Worm (Caenorhabditis elegans) whole organism, L1 larva: ENCODE data around the gene srz-97.

ENCODE experiments used
- C04F5.9 ChIP-seq: sonication (generic microtip); optimal IDR thresholded peaks from 2 replicates; lab custom pipeline; 2016; ENCODE audit warnings: missing genetic modification characterization, missing compliant biosample characterization
- C34B4.2 ChIP-seq: sonication (generic microtip); optimal IDR thresholded peaks from 2 replicates; lab custom pipeline; 2017; ENCODE audit warnings: mild to moderate bottlenecking, missing genetic modification characterization, missing compliant biosample characterization
- alr-1 ChIP-seq: fragments of 200-800 bp; sonication (Bioruptor generic); optimal IDR thresholded peaks from 2 replicates; lab custom pipeline; 2018; ENCODE audit warnings: borderline replicate concordance, mild to moderate bottlenecking, missing genetic modification characterization, missing compliant biosample characterization
- ceh-63 ChIP-seq: fragments of 200-800 bp; sonication (Bioruptor generic); optimal IDR thresholded peaks from 2 replicates; lab custom pipeline; 2018; ENCODE audit warnings: mild to moderate bottlenecking, missing genetic modification characterization, missing compliant biosample characterization
- ceh-8 ChIP-seq: fragments of 200-800 bp; sonication (Bioruptor generic); optimal IDR thresholded peaks from 2 replicates; lab custom pipeline; 2018; ENCODE audit warnings: mild to moderate bottlenecking, missing genetic modification characterization, moderate library complexity, missing compliant biosample characterization
- ceh-90 ChIP-seq: sonication (generic microtip); optimal IDR thresholded peaks from 2 replicates; lab custom pipeline; 2016; ENCODE audit warnings: missing genetic modification characterization, missing compliant biosample characterization
- dpl-1 ChIP-seq, 3 experiments: fragments of 150-350 bp in 2 of 3; sonication (generic microtip) in 1 of 3; optimal IDR thresholded peaks; 2 replicates each; lab custom pipeline; 2014 to 2017; ENCODE audit warnings: missing biosample characterization in 3 of 3, missing genetic modification characterization in 3 of 3, missing genetic modification reagents in 3 of 3
- efl-1 ChIP-seq, 4 experiments: fragments of 150-350 bp; optimal IDR thresholded peaks in 3 of 4; peaks in 1 of 4; 1 replicate in 1 of 4; 2 replicates in 3 of 4; lab custom pipeline; 2014; ENCODE audit warnings: missing biosample characterization in 2 of 4, missing genetic modification characterization in 2 of 4, missing genetic modification reagents in 2 of 4
- efl-3 ChIP-seq: fragments of 200-800 bp; sonication (Bioruptor generic); optimal IDR thresholded peaks from 2 replicates; lab custom pipeline; 2018; ENCODE audit warnings: mild to moderate bottlenecking, missing genetic modification characterization, missing compliant biosample characterization
- egl-13 ChIP-seq: sonication (generic microtip); optimal IDR thresholded peaks from 2 replicates; lab custom pipeline; 2016; ENCODE audit warnings: missing genotype, missing genetic modification reagents, missing genetic modification characterization, missing compliant biosample characterization
- elt-2 ChIP-seq: sonication (generic microtip); optimal IDR thresholded peaks from 2 replicates; lab custom pipeline; 2016; ENCODE audit warnings: missing genetic modification characterization, mild to moderate bottlenecking, inconsistent platforms, missing compliant biosample characterization, missing genetic modification reagents
- elt-3 ChIP-seq, 6 experiments: fragments of 150-350 bp in 1 of 6; sonication (generic microtip); optimal IDR thresholded peaks; 2 replicates each; lab custom pipeline; 2017 to 2018; ENCODE audit warnings: missing biosample characterization in 6 of 6, missing genetic modification characterization in 6 of 6, inconsistent platforms in 1 of 6
- ets-5 ChIP-seq: fragments of 200-800 bp; sonication (Bioruptor generic); IDR thresholded peaks from 2 replicates; pipeline ENCODE4 v1.3.6; 2022; ENCODE audit warnings: missing genetic modification characterization, missing compliant biosample characterization
- fkh-10 ChIP-seq: sonication (generic microtip); optimal IDR thresholded peaks from 2 replicates; lab custom pipeline; 2017; ENCODE audit warnings: missing biosample characterization, missing genetic modification reagents, missing genetic modification characterization
- fkh-8 ChIP-seq: sonication (generic microtip); optimal IDR thresholded peaks from 2 replicates; lab custom pipeline; 2016; ENCODE audit warnings: mild to moderate bottlenecking, missing genetic modification characterization, missing compliant biosample characterization
- fos-1 ChIP-seq: fragments of 150-350 bp; optimal IDR thresholded peaks from 2 replicates; lab custom pipeline; 2014; ENCODE audit warnings: missing biosample characterization, missing genetic modification characterization
- hlh-17 ChIP-seq: fragments of 200-800 bp; sonication (Bioruptor generic); optimal IDR thresholded peaks from 2 replicates; lab custom pipeline; 2018; ENCODE audit warnings: missing genetic modification characterization, mild to moderate bottlenecking, missing compliant biosample characterization, moderate library complexity, borderline replicate concordance
- irx-1 ChIP-seq: sonication (generic microtip); optimal IDR thresholded peaks from 2 replicates; lab custom pipeline; 2016; ENCODE audit warnings: missing genetic modification characterization, missing compliant biosample characterization
- isw-1 ChIP-seq: fragments of 200-800 bp; sonication (Bioruptor generic); IDR thresholded peaks from 2 replicates; pipeline ENCODE4 v1.3.6; 2022; ENCODE audit warnings: missing genetic modification characterization, missing compliant biosample characterization
- lin-13 ChIP-seq: fragments of 150-350 bp; optimal IDR thresholded peaks from 2 replicates; lab custom pipeline; 2014; ENCODE audit warnings: missing biosample characterization, missing genetic modification reagents, missing genetic modification characterization
- lin-15B ChIP-seq: fragments of 150-350 bp; sonication (generic microtip); optimal IDR thresholded peaks from 3 replicates; lab custom pipeline; 2014; ENCODE audit warnings: missing biosample characterization, missing genetic modification characterization
- lin-39 ChIP-seq: fragments of 150-350 bp; optimal IDR thresholded peaks from 2 replicates; lab custom pipeline; 2014; ENCODE audit warnings: missing biosample characterization, missing genetic modification reagents, missing genetic modification characterization
- lir-3 ChIP-seq: sonication (generic microtip); optimal IDR thresholded peaks from 2 replicates; lab custom pipeline; 2016; ENCODE audit warnings: mild to moderate bottlenecking, missing genetic modification characterization, moderate library complexity, missing compliant biosample characterization; ENCODE audit not compliant: poor library complexity
- lsy-2 ChIP-seq, 2 experiments: fragments of 150-350 bp; optimal IDR thresholded peaks; 2 replicates each; lab custom pipeline; 2014; ENCODE audit warnings: missing biosample characterization in 2 of 2, missing genetic modification characterization in 2 of 2
- mdl-1 ChIP-seq, 2 experiments: fragments of 150-350 bp; optimal IDR thresholded peaks; 2 replicates each; lab custom pipeline; 2014 to 2017; ENCODE audit warnings: missing biosample characterization in 2 of 2, missing genetic modification characterization in 2 of 2, inconsistent platforms in 1 of 2
- mef-2 ChIP-seq: fragments of 150-350 bp; optimal IDR thresholded peaks from 2 replicates; lab custom pipeline; 2014; ENCODE audit warnings: missing biosample characterization, missing genetic modification characterization
- nhr-47 ChIP-seq: sonication (generic microtip); optimal IDR thresholded peaks from 2 replicates; lab custom pipeline; 2016; ENCODE audit warnings: mild to moderate bottlenecking, missing genetic modification characterization, moderate library complexity, missing compliant biosample characterization
- nhr-85 ChIP-seq: sonication (generic microtip); peaks from one replicate; lab custom pipeline; 2016; ENCODE audit warnings: missing genetic modification characterization, inconsistent platforms, missing compliant biosample characterization
- pax-3 ChIP-seq: fragments of 200-800 bp; sonication (Bioruptor generic); optimal IDR thresholded peaks from 2 replicates; lab custom pipeline; 2018; ENCODE audit warnings: mild to moderate bottlenecking, missing genetic modification characterization, moderate library complexity, missing compliant biosample characterization
- rnt-1 ChIP-seq: sonication (generic microtip); optimal IDR thresholded peaks from 2 replicates; lab custom pipeline; 2016; ENCODE audit warnings: mild to moderate bottlenecking, missing genetic modification characterization, moderate library complexity, missing compliant biosample characterization
- snpc-4 ChIP-seq: fragments of 150-350 bp; optimal IDR thresholded peaks from 2 replicates; lab custom pipeline; 2014; ENCODE audit warnings: missing biosample characterization, missing genetic modification characterization
- sup-37 ChIP-seq: fragments of 200-800 bp; sonication (Bioruptor generic); optimal IDR thresholded peaks from 2 replicates; lab custom pipeline; 2018; ENCODE audit warnings: mild to moderate bottlenecking, missing genetic modification characterization, missing compliant biosample characterization
- swsn-7 ChIP-seq: sonication (generic microtip); optimal IDR thresholded peaks from 2 replicates; lab custom pipeline; 2016; ENCODE audit warnings: missing genetic modification characterization, missing compliant biosample characterization
- tbx-2 ChIP-seq: sonication (generic microtip); optimal IDR thresholded peaks from 2 replicates; lab custom pipeline; 2016; ENCODE audit warnings: missing genetic modification characterization, missing compliant biosample characterization
- unc-130 ChIP-seq: fragments of 150-350 bp; optimal IDR thresholded peaks from 2 replicates; lab custom pipeline; 2017; ENCODE audit warnings: missing biosample characterization, missing genetic modification characterization, inconsistent platforms
- unc-86 ChIP-seq: sonication (generic microtip); optimal IDR thresholded peaks from 2 replicates; lab custom pipeline; 2016; ENCODE audit warnings: missing genetic modification characterization, missing compliant biosample characterization
- unc-98 ChIP-seq: fragments of 200-800 bp; sonication (Bioruptor generic); IDR thresholded peaks from 2 replicates; pipeline ENCODE4 v1.3.6; 2022; ENCODE audit warnings: missing genetic modification characterization, missing compliant biosample characterization
- vab-15 ChIP-seq: sonication (generic microtip); optimal IDR thresholded peaks from 2 replicates; lab custom pipeline; 2017; ENCODE audit warnings: missing genotype, mild to moderate bottlenecking, missing genetic modification characterization, missing compliant biosample characterization
- xbp-1 ChIP-seq: sonication (generic microtip); optimal IDR thresholded peaks from 2 replicates; lab custom pipeline; 2016; ENCODE audit warnings: missing genetic modification characterization, missing compliant biosample characterization
- ztf-11 ChIP-seq, 2 experiments: sonication (generic microtip); optimal IDR thresholded peaks; 2 replicates each; lab custom pipeline; 2016 to 2017; ENCODE audit warnings: missing genetic modification characterization in 2 of 2, missing biosample characterization in 1 of 2, missing compliant biosample characterization in 1 of 2
- ztf-4 ChIP-seq: fragments of 150-350 bp; optimal IDR thresholded peaks from 2 replicates; lab custom pipeline; 2014; ENCODE audit warnings: missing biosample characterization, missing genetic modification characterization

The srz-97 gene

ce11 chrV:14422317-14422716 lies 45.7 kb downstream of the srz-97 start, which contains the start of gene pas-1:
pas-1 (minus strand) TSS chrV:14422618.
- TF ChIP-seq efl-1 (optimal IDR thresholded peaks at IDR 0.05; lab: Kevin White, UChicago) (no peak), efl-1 (GFP tag; optimal IDR thresholded peaks at IDR 0.05 in 1 of 2; lab: Kevin White, UChicago) (peak in 1 of 2 experiments; percentile 10), pax-3 (tag; lab: Kevin White, UChicago) (no peak)

ce11 chrV:14421325-14421724 lies 46.7 kb downstream of the srz-97 start, which contains the start of gene dhs-22:
dhs-22 (minus strand) TSS chrV:14421440.
- no peak for TF ChIP-seq mdl-1 (tag; optimal IDR thresholded peaks at IDR 0.05; lab: Kevin White, UChicago)
- no peak for TF ChIP-seq mef-2 (tag; lab: Kevin White, UChicago)
- TF ChIP-seq elt-3 (tag; optimal IDR thresholded peaks at IDR 0.05; lab: Kevin White, UChicago): no peak
- no peak for TF ChIP-seq elt-2
- no peak for TF ChIP-seq vab-15 (tag; lab: Kevin White, UChicago)

DNA sequence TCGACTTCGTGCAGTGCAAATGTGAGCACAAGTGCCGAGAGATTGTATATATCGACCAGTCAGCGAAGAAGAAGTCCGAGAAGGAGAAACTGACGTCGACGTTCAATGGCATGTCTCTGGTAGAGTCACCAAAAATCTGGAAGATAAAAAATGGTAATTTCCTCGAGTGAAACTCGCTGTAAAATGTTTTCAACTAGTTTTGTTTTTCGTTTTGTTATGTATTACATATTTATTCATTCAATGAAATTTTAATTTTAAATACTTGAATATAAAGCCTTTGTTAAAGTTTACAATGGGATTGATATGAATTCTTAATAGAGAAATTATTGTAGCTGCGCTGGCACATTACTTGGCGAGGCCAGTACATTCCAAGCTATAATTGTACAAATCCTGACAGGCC lies 48.2 kb downstream of the srz-97 start:
- TF ChIP-seq unc-130: no peak
- TF ChIP-seq efl-1 (optimal IDR thresholded peaks at IDR 0.05; lab: Kevin White, UChicago): no peak
- TF ChIP-seq efl-1 (GFP tag; optimal IDR thresholded peaks at IDR 0.05 in 1 of 2; lab: Kevin White, UChicago): peak in 1 of 2 experiments; percentile 34

ce11 chrV:14417735-14418134 lies 50.3 kb downstream of the srz-97 start, which contains the start of the genes nxf-2 and set-31:
nxf-2 (minus strand) TSS chrV:14417835.
set-31 (plus strand) TSS chrV:14417903.
- TF ChIP-seq ztf-4 (tag; lab: Kevin White, UChicago) (no peak), lsy-2 (tag; optimal IDR thresholded peaks at IDR 0.05; lab: Kevin White, UChicago) (peak in 1 of 2 experiments; percentile 12), sup-37 (GFP tag; lab: Kevin White, UChicago) (no peak), snpc-4 (tag; lab: Kevin White, UChicago) (no peak), C34B4.2 (tag; lab: Kevin White, UChicago) (no peak), fkh-10 (GFP tag; lab: Kevin White, UChicago) (no peak), lir-3 (no peak), swsn-7 (tag; lab: Kevin White, UChicago) (no peak)
- TF ChIP-seq, all 84 proteins: peak for 1

DNA sequence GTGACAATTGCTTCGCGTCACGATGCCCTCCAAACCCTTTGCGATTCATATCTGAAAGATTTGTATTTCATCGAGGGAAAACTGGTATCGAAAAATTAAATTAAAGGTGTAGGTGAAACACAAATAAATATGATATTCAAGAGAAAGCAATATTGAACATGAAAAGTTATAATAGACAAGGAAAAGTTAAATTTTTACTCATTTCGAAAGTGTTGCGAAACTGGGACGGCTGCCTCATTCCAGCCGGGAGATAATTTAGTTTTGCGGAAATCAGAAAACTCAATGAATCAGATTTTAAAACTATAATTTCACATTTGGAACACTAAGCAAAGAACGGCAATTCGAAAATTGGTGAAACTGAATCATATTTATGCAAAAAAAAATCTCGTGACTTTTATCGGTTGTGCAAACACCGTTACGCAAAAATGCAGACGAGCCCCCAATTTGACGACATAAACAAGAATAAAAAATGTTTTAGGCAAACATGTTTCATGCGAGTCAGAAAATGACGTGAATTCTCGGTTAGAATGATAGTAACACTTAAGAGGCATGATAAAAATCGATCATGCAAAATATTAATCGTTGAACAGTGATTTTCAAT lies 53.0 kb downstream of the srz-97 start, which contains the start of the genes nxf-1 and C15H11.11:
nxf-1 (minus strand) TSS at position 51 of the 601 bp plus-strand sequence.
C15H11.11 (plus strand) TSS at position 536 of the 601 bp plus-strand sequence.
- TF ChIP-seq alr-1 (tag; lab: Kevin White, UChicago) (no peak), efl-3 (GFP tag; lab: Kevin White, UChicago) (no peak), hlh-17 (no peak), nhr-47 (tag; lab: Kevin White, UChicago) (peak; percentile 85), fkh-8 (tag; lab: Kevin White, UChicago) (peak; percentile 24), ztf-11 (tag; optimal IDR thresholded peaks at IDR 0.05; lab: Kevin White, UChicago) (no peak), tbx-2 (tag; lab: Kevin White, UChicago) (peak; percentile 74), lin-15B (tag; lab: Kevin White, UChicago) (peak; percentile 21), C04F5.9 (tag; lab: Kevin White, UChicago) (no peak), ceh-63 (GFP tag; lab: Kevin White, UChicago) (no peak), fos-1 (peak; percentile 11), ets-5 (no peak), ceh-8 (peak; percentile 0), unc-86 (tag; lab: Kevin White, UChicago) (peak; percentile 72), ceh-90 (tag; lab: Kevin White, UChicago) (no peak), elt-2 (peak; percentile 87), xbp-1 (peak; percentile 76), lin-13 (GFP tag; lab: Kevin White, UChicago) (peak; percentile 64), lin-39 (tag; lab: Kevin White, UChicago) (peak; percentile 57), isw-1 (GFP tag; lab: Robert Waterston, UW) (peak; percentile 37; the same call in 1 of the 2 replicates), egl-13 (tag; lab: Kevin White, UChicago) (peak; percentile 4), swsn-7 (tag; lab: Kevin White, UChicago) (peak; percentile 80), nhr-85 (tag; lab: Kevin White, UChicago) (peak; percentile 79), rnt-1 (tag; lab: Kevin White, UChicago) (peak; percentile 68), irx-1 (tag; lab: Kevin White, UChicago) (peak; percentile 49), dpl-1 (GFP tag; optimal IDR thresholded peaks at IDR 0.05; lab: Kevin White, UChicago) (peak; percentile 59 to 78 (median 77)), unc-130 (peak; percentile 65), mdl-1 (tag; optimal IDR thresholded peaks at IDR 0.05; lab: Kevin White, UChicago) (peak in 1 of 2 experiments; percentile 74), efl-1 (optimal IDR thresholded peaks at IDR 0.05; lab: Kevin White, UChicago) (peak; percentile 69 to 77), efl-1 (GFP tag; optimal IDR thresholded peaks at IDR 0.05 in 1 of 2; lab: Kevin White, UChicago) (peak; percentile 75 to 97), unc-98 (GFP tag; lab: Robert Waterston, UW) (0 out of 2 replicates have a peak, but pooled peaks have one; percentile 9)
